Fruit fly (Drosophila melanogaster): ENCODE results near the gene CG9555.

Gene CG9555

dm6 chr2L:8943110-8943509, 48.4 kb upstream of the CG9555 start, which contains the start of gene CG9515 (continued):
- no peak for TF ChIP-seq CG7987 (GFP tag; optimal IDR thresholded peaks at IDR 0.05)
- no peak for TF ChIP-seq so (GFP tag; IDR thresholded peaks at IDR 0.05)
- no peak for TF ChIP-seq CG7556 (GFP tag; optimal IDR thresholded peaks at IDR 0.05)
- TF ChIP-seq PHDP (tag; optimal IDR thresholded peaks at IDR 0.05) = peak; percentile 15
- no peak for TF ChIP-seq CG6765 (GFP tag; optimal IDR thresholded peaks at IDR 0.05)
- TF ChIP-seq CG7786 (GFP tag; optimal IDR thresholded peaks at IDR 0.05) = no peak
- no peak for TF ChIP-seq ttk (GFP tag; IDR thresholded peaks at IDR 0.05)
- peak; percentile 10 for TF ChIP-seq gcm (GFP tag; optimal IDR thresholded peaks at IDR 0.05)
- no peak for TF ChIP-seq Ravus (GFP tag; IDR thresholded peaks at IDR 0.05)
- TF ChIP-seq CG8359 (GFP tag; optimal IDR thresholded peaks at IDR 0.05; ENCODE audit: borderline replicate concordance) = no peak
- TF ChIP-seq CG31224 (GFP tag; IDR thresholded peaks at IDR 0.05) = no peak
- no peak for TF ChIP-seq Chrac-16 (GFP tag; optimal IDR thresholded peaks at IDR 0.05)
- TF ChIP-seq CG15514 (GFP tag; optimal IDR thresholded peaks at IDR 0.05) = peak; percentile 62
- TF ChIP-seq aop (GFP tag; IDR thresholded peaks at IDR 0.05) = no peak
- TF ChIP-seq CG2129 (GFP tag; IDR thresholded peaks at IDR 0.05; ENCODE audit: partially characterized antibody) = peak; percentile 56; the same call in 1 of the 2 replicates
- TF ChIP-seq chm (GFP tag; IDR thresholded peaks at IDR 0.05) = no peak
- no peak for TF ChIP-seq Dip3 (GFP tag; optimal IDR thresholded peaks at IDR 0.05)
- TF ChIP-seq kni (GFP tag; optimal IDR thresholded peaks at IDR 0.05) = no peak
- TF ChIP-seq CG4617 (GFP tag; optimal IDR thresholded peaks at IDR 0.05; ENCODE audit: borderline replicate concordance) = peak; percentile 15
- no peak for TF ChIP-seq CG4328 (GFP tag; optimal IDR thresholded peaks at IDR 0.05)
- peak; percentile 87 for TF ChIP-seq nerfin-2 (GFP tag; IDR thresholded peaks at IDR 0.05; ENCODE audit: partially characterized antibody)
- no peak for TF ChIP-seq trh (GFP tag; optimal IDR thresholded peaks at IDR 0.05)
- TF ChIP-seq peb (GFP tag; IDR thresholded peaks at IDR 0.05) = no peak
- no peak for TF ChIP-seq schlank (tag; optimal IDR thresholded peaks at IDR 0.05)
- peak; percentile 32 for TF ChIP-seq lilli (GFP tag; optimal IDR thresholded peaks at IDR 0.05)
- peak; percentile 34 for TF ChIP-seq nmo (GFP tag; optimal IDR thresholded peaks at IDR 0.05)
- no peak for TF ChIP-seq ham (GFP tag; IDR thresholded peaks at IDR 0.05)
- TF ChIP-seq CG9797 (GFP tag; optimal IDR thresholded peaks at IDR 0.05) = no peak
- no peak for TF ChIP-seq Sox100B (GFP tag; optimal IDR thresholded peaks at IDR 0.05)
- peak; percentile 14 for TF ChIP-seq CoRest (tag; optimal IDR thresholded peaks at IDR 0.05)
- TF ChIP-seq vvl (GFP tag; IDR thresholded peaks at IDR 0.05) = 0 out of 2 replicates have a peak, but pooled peaks have one; percentile 18
- TF ChIP-seq CG6791 (GFP tag; IDR thresholded peaks at IDR 0.05; ENCODE audit: partially characterized antibody) = peak; percentile 98
- TF ChIP-seq dm (GFP tag; optimal IDR thresholded peaks at IDR 0.05) = peak; percentile 80
- no peak for TF ChIP-seq Nf-YB (GFP tag; optimal IDR thresholded peaks at IDR 0.05)
- TF ChIP-seq Hr51 (GFP tag; optimal IDR thresholded peaks at IDR 0.05) = no peak
- TF ChIP-seq CG11247 (GFP tag; IDR thresholded peaks at IDR 0.05) = no peak
- TF ChIP-seq Atf3 (GFP tag; optimal IDR thresholded peaks at IDR 0.05) = no peak
- TF ChIP-seq B-H1 (GFP tag; IDR thresholded peaks at IDR 0.05) = no peak
- peak; percentile 83 for TF ChIP-seq CG16813 (GFP tag; IDR thresholded peaks at IDR 0.05; ENCODE audit: partially characterized antibody)
- no peak for TF ChIP-seq CG14441 (GFP tag; IDR thresholded peaks at IDR 0.05)
- TF ChIP-seq insv (GFP tag; optimal IDR thresholded peaks at IDR 0.05) = peak in 1 of 2 experiments; percentile 21
- TF ChIP-seq Hr78 (GFP tag; optimal IDR thresholded peaks at IDR 0.05) = no peak
- peak; percentile 97 for TF ChIP-seq CG7963 (GFP tag; IDR thresholded peaks at IDR 0.05; ENCODE audit: partially characterized antibody)

Measured in whole organism, embryonic.